Worm (Caenorhabditis elegans): ENCODE data around the gene F48C5.2.

DNA sequence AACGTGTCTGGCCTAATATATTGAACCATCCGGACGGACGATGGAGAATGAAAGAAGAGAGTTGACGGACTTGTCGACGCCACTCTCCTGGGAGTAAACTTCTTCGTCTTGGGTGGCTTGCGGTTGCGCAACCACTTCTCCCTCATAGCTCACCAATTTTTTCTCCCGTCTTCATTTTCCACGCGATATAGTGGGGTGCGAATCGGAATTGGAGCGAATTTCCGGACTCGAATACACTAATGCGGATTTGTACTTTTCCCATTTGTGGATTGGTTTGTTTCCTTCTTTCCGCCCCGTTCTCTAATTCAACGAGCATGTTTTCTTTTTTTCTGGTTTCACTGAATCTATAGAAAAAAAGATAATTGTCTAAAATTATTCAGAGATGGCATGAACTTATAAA is 21.6 kb upstream of the F48C5.2 start:
- TF ChIP-seq ZK546.5 (tag; optimal IDR thresholded peaks at IDR 0.05), result no peak
- no peak for TF ChIP-seq unc-39 (tag; optimal IDR thresholded peaks at IDR 0.05)
- TF ChIP-seq elt-3 (tag; optimal IDR thresholded peaks at IDR 0.05), result no peak
